Fruit fly (Drosophila melanogaster): ENCODE results near the gene RpL34a.

RpL34a gene

dm6 chr3R:26017771-26018731, 41.0 kb downstream of the RpL34a start (continued):
- TF ChIP-seq Xrp1 (GFP tag; IDR thresholded peaks at IDR 0.05) (peak; percentile 92), CG3407 (GFP tag; optimal IDR thresholded peaks at IDR 0.05) (peak; percentile 79), chinmo (GFP tag; IDR thresholded peaks at IDR 0.05; ENCODE audit: partially characterized antibody) (no peak), CG16863 (GFP tag; optimal IDR thresholded peaks at IDR 0.05) (no peak), CG10267 (tag; optimal IDR thresholded peaks at IDR 0.05) (peak; percentile 93), HmgD (GFP tag; optimal IDR thresholded peaks at IDR 0.05) (no peak), ash1 (GFP tag; optimal IDR thresholded peaks at IDR 0.05) (no peak), grau (tag; optimal IDR thresholded peaks at IDR 0.05) (peak; percentile 82), Hand (GFP tag; optimal IDR thresholded peaks at IDR 0.05) (no peak), emc (GFP tag; optimal IDR thresholded peaks at IDR 0.05) (no peak), HLH3B (GFP tag; IDR thresholded peaks at IDR 0.05) (peak; percentile 58), kah (GFP tag; optimal IDR thresholded peaks at IDR 0.05) (peak; percentile 36), gsb-n (tag; optimal IDR thresholded peaks at IDR 0.05) (peak; percentile 95), Atf-2 (GFP tag; optimal IDR thresholded peaks at IDR 0.05) (no peak), az2 (GFP tag; optimal IDR thresholded peaks at IDR 0.05) (peak; percentile 76), Sox102F (GFP tag; optimal IDR thresholded peaks at IDR 0.05) (peak; percentile 82), zfh1 (GFP tag; IDR thresholded peaks at IDR 0.05) (peak; percentile 67), CG9817 (tag; optimal IDR thresholded peaks at IDR 0.05) (no peak), Hsf (GFP tag; optimal IDR thresholded peaks at IDR 0.05) (no peak), Lpt (GFP tag; optimal IDR thresholded peaks at IDR 0.05) (no peak), dpn (GFP tag; optimal IDR thresholded peaks at IDR 0.05) (peak in 1 of 2 experiments; percentile 63), slp2 (GFP tag; optimal IDR thresholded peaks at IDR 0.05) (no peak), CG6813 (GFP tag; optimal IDR thresholded peaks at IDR 0.05) (peak; percentile 78), Sry-β (GFP tag; optimal IDR thresholded peaks at IDR 0.05) (no peak), NC2α (GFP tag; optimal IDR thresholded peaks at IDR 0.05) (no peak), dysf (GFP tag; IDR thresholded peaks at IDR 0.05) (peak; percentile 53; the same call in 1 of the 3 replicates), CG9727 (GFP tag; optimal IDR thresholded peaks at IDR 0.05) (peak; percentile 97), CG32772 (GFP tag; IDR thresholded peaks at IDR 0.05) (peak; percentile 61), slbo (GFP tag; IDR thresholded peaks at IDR 0.05) (no peak), Side (GFP tag; optimal IDR thresholded peaks at IDR 0.05) (no peak), CG34224 (GFP tag; IDR thresholded peaks at IDR 0.05; ENCODE audit: partially characterized antibody) (no peak), H15 (GFP tag; IDR thresholded peaks at IDR 0.05) (peak; percentile 34; the same call in 1 of the 3 replicates), CG32532 (GFP tag; IDR thresholded peaks at IDR 0.05) (no peak; the same call in 1 of the 2 replicates), ems (GFP tag; optimal IDR thresholded peaks at IDR 0.05) (no peak), fd96Cb (tag; optimal IDR thresholded peaks at IDR 0.05) (peak; percentile 89), Dfd (GFP tag; optimal IDR thresholded peaks at IDR 0.05) (no peak), Asciz (GFP tag; optimal IDR thresholded peaks at IDR 0.05) (peak; percentile 81), CG4282 (GFP tag; optimal IDR thresholded peaks at IDR 0.05) (peak; percentile 66), salm (tag; optimal IDR thresholded peaks at IDR 0.05) (peak; percentile 80), al (GFP tag; IDR thresholded peaks at IDR 0.05) (no peak), bsh (GFP tag; optimal IDR thresholded peaks at IDR 0.05) (peak; percentile 88 to 89), crc (GFP tag; optimal IDR thresholded peaks at IDR 0.05) (no peak), CG15073 (GFP tag; optimal IDR thresholded peaks at IDR 0.05) (no peak), CG17385 (GFP tag; optimal IDR thresholded peaks at IDR 0.05) (peak; percentile 67), CG6765 (GFP tag; optimal IDR thresholded peaks at IDR 0.05) (no peak), CG12942 (GFP tag; optimal IDR thresholded peaks at IDR 0.05) (peak; percentile 47), chif (GFP tag; optimal IDR thresholded peaks at IDR 0.05) (peak in 1 of 2 experiments; percentile 33), p53 (GFP tag; optimal IDR thresholded peaks at IDR 0.05) (no peak), Nf-YB (GFP tag; optimal IDR thresholded peaks at IDR 0.05) (peak; percentile 78)
